Fruit fly (Drosophila melanogaster) whole organism, embryonic: Measurements from ENCODE around the gene CG43229.

ENCODE experiments used
- CG10267 ChIP-seq: fragments of 200-800 bp; sonication (Bioruptor generic); optimal IDR thresholded peaks from 2 replicates; lab custom pipeline; 2018; ENCODE audit warnings: missing biosample characterization, mild to moderate bottlenecking, missing genetic modification characterization, moderate library complexity
- CG12659 ChIP-seq: fragments of 200-800 bp; sonication (Bioruptor generic); optimal IDR thresholded peaks from 3 replicates; lab custom pipeline; 2017; ENCODE audit warnings: mild to moderate bottlenecking, missing biosample characterization, missing genetic modification reagents, missing genetic modification characterization
- CG14860 ChIP-seq: fragments of 200-800 bp; sonication (Bioruptor generic); IDR thresholded peaks from 3 replicates; pipeline ENCODE4 v1.3.6; 2022; ENCODE audit warnings: missing biosample characterization, missing genetic modification characterization; ENCODE audit not compliant: partially characterized antibody
- CG1603 ChIP-seq: fragments of 200-800 bp; sonication (Bioruptor generic); optimal IDR thresholded peaks from 2 replicates; lab custom pipeline; 2019; ENCODE audit warnings: missing biosample characterization, mild to moderate bottlenecking, missing genetic modification characterization, moderate library complexity
- CG17186 ChIP-seq: fragments of 200-800 bp; sonication (Bioruptor generic); optimal IDR thresholded peaks from 3 replicates; lab custom pipeline; 2017; ENCODE audit warnings: missing biosample characterization, missing genetic modification reagents, missing genetic modification characterization
- CG1792 ChIP-seq: fragments of 200-800 bp; sonication (Bioruptor generic); optimal IDR thresholded peaks from 2 replicates; lab custom pipeline; 2016; ENCODE audit warnings: missing biosample characterization, missing genetic modification characterization
- CG2712 ChIP-seq: fragments of 200-800 bp; optimal IDR thresholded peaks from 3 replicates; lab custom pipeline; 2019; ENCODE audit warnings: missing biosample characterization, mild to moderate bottlenecking, missing genetic modification characterization, moderate library complexity
- CG42726 ChIP-seq: fragments of 200-800 bp; sonication (Bioruptor generic); IDR thresholded peaks from 2 replicates; pipeline ENCODE4 v1.3.6; 2022; ENCODE audit warnings: missing biosample characterization, missing genetic modification characterization; ENCODE audit not compliant: partially characterized antibody
- CG4707 ChIP-seq: fragments of 200-800 bp; sonication (Bioruptor generic); optimal IDR thresholded peaks from 2 replicates; lab custom pipeline; 2018; ENCODE audit warnings: missing biosample characterization, mild to moderate bottlenecking, missing genetic modification characterization, moderate library complexity
- CG7745 ChIP-seq: fragments of 200-800 bp; sonication (Bioruptor generic); optimal IDR thresholded peaks from 2 replicates; lab custom pipeline; 2018; ENCODE audit warnings: missing biosample characterization, mild to moderate bottlenecking, missing genetic modification characterization, moderate library complexity
- CG7963 ChIP-seq: fragments of 200-800 bp; sonication (Bioruptor generic); IDR thresholded peaks from 3 replicates; pipeline ENCODE4 v1.3.6; 2022; ENCODE audit warnings: missing biosample characterization, missing genetic modification characterization; ENCODE audit not compliant: partially characterized antibody
- CG8089 ChIP-seq: fragments of 200-800 bp; sonication (Bioruptor generic); optimal IDR thresholded peaks from 3 replicates; lab custom pipeline; 2016; ENCODE audit warnings: missing biosample characterization, missing genetic modification characterization
- CG8290 ChIP-seq, 3 experiments: fragments of 200-800 bp; sonication (Bioruptor generic); optimal IDR thresholded peaks; 2 replicates each; lab custom pipeline; 2016 to 2019; ENCODE audit warnings: missing biosample characterization in 3 of 3, missing genetic modification characterization in 3 of 3, mild to moderate bottlenecking in 2 of 3, moderate library complexity in 1 of 3
- CG9437 ChIP-seq: fragments of 200-800 bp; sonication (Bioruptor generic); optimal IDR thresholded peaks from 2 replicates; lab custom pipeline; 2018; ENCODE audit warnings: missing biosample characterization, mild to moderate bottlenecking, missing genetic modification characterization
- CG9609 ChIP-seq: fragments of 200-800 bp; sonication (Bioruptor generic); optimal IDR thresholded peaks from 3 replicates; lab custom pipeline; 2016; ENCODE audit warnings: missing biosample characterization, missing genetic modification characterization
- CoRest ChIP-seq: fragments of 200-800 bp; sonication (Bioruptor generic); optimal IDR thresholded peaks from 3 replicates; lab custom pipeline; 2018; ENCODE audit warnings: missing biosample characterization, mild to moderate bottlenecking, missing genetic modification characterization, moderate library complexity
- Drgx ChIP-seq: fragments of 200-800 bp; sonication (Bioruptor generic); IDR thresholded peaks from 2 replicates; pipeline ENCODE4 v1.3.6; 2022; ENCODE audit warnings: missing biosample characterization, missing genetic modification characterization
- Ets65A ChIP-seq: fragments of 200-800 bp; sonication (Bioruptor generic); peaks from one replicate; lab custom pipeline; 2016; ENCODE audit warnings: missing biosample characterization, missing genetic modification characterization
- Ets97D ChIP-seq: fragments of 200-800 bp; sonication (Bioruptor generic); optimal IDR thresholded peaks from 3 replicates; lab custom pipeline; 2016; ENCODE audit warnings: missing biosample characterization, missing genetic modification characterization
- MBD-R2 ChIP-seq: fragments of 200-800 bp; sonication (Bioruptor generic); IDR thresholded peaks from 2 replicates; pipeline ENCODE4 v1.3.6; 2022; ENCODE audit warnings: missing biosample characterization, missing genetic modification characterization
- MESR4 ChIP-seq: fragments of 200-800 bp; sonication (Bioruptor generic); optimal IDR thresholded peaks from 2 replicates; lab custom pipeline; 2018; ENCODE audit warnings: missing biosample characterization, mild to moderate bottlenecking, missing genetic modification characterization, moderate library complexity
- Med ChIP-seq: fragments of 200-800 bp; sonication (Bioruptor generic); peaks from one replicate; lab custom pipeline; 2016; ENCODE audit warnings: missing biosample characterization, missing genetic modification characterization, mild to moderate bottlenecking, inconsistent platforms, moderate library complexity
- Myb ChIP-seq: fragments of 200-800 bp; sonication (Bioruptor generic); optimal IDR thresholded peaks from 2 replicates; lab custom pipeline; 2016; ENCODE audit warnings: missing biosample characterization, missing genetic modification characterization
- Oli ChIP-seq: fragments of 200-800 bp; sonication (Bioruptor generic); optimal IDR thresholded peaks from 2 replicates; lab custom pipeline; 2018; ENCODE audit warnings: missing biosample characterization, mild to moderate bottlenecking, missing genetic modification characterization, moderate library complexity
- Rfx ChIP-seq: fragments of 200-800 bp; sonication (Bioruptor generic); IDR thresholded peaks from 2 replicates; pipeline ENCODE4 v1.3.6; 2022; ENCODE audit warnings: missing biosample characterization, missing genetic modification characterization
- Scr ChIP-seq: fragments of 200-800 bp; sonication (Bioruptor generic); IDR thresholded peaks from 2 replicates; pipeline ENCODE4 v1.3.6; 2022; ENCODE audit warnings: missing biosample characterization, missing genetic modification characterization; ENCODE audit not compliant: partially characterized antibody
- Sox102F ChIP-seq: fragments of 200-800 bp; sonication (Bioruptor generic); optimal IDR thresholded peaks from 2 replicates; lab custom pipeline; 2018; ENCODE audit warnings: missing biosample characterization, mild to moderate bottlenecking, missing genetic modification characterization, moderate library complexity
- Taf1 ChIP-seq: fragments of 200-800 bp; sonication (Bioruptor generic); IDR thresholded peaks from 2 replicates; pipeline ENCODE4 v1.3.6; 2022; ENCODE audit warnings: missing biosample characterization, missing genetic modification characterization
- YL-1 ChIP-seq: fragments of 200-800 bp; sonication (Bioruptor generic); optimal IDR thresholded peaks from 3 replicates; lab custom pipeline; 2017; ENCODE audit warnings: missing biosample characterization, mild to moderate bottlenecking, missing genetic modification characterization
- ase ChIP-seq: fragments of 200-800 bp; sonication (Bioruptor generic); IDR thresholded peaks from 3 replicates; pipeline ENCODE4 v1.3.6; 2022; ENCODE audit warnings: missing biosample characterization, missing genetic modification characterization
- chinmo ChIP-seq: fragments of 200-800 bp; sonication (Bioruptor generic); IDR thresholded peaks from 4 replicates; pipeline ENCODE4 v1.3.6; 2022; ENCODE audit warnings: missing biosample characterization, missing genetic modification characterization; ENCODE audit not compliant: partially characterized antibody
- crp ChIP-seq, 2 experiments: fragments of 200-800 bp; sonication (Bioruptor generic); optimal IDR thresholded peaks; 2 replicates in 1 of 2; 3 replicates in 1 of 2; lab custom pipeline; 2017; ENCODE audit warnings: missing biosample characterization in 2 of 2, missing genetic modification characterization in 2 of 2, mild to moderate bottlenecking in 1 of 2, moderate library complexity in 1 of 2
- esg ChIP-seq: fragments of 200-800 bp; sonication (Bioruptor generic); conservative IDR thresholded peaks from 2 replicates; pipeline ENCODE4 v1.3.6; 2022; ENCODE audit warnings: missing biosample characterization, missing genetic modification characterization
- ewg ChIP-seq: fragments of 200-800 bp; sonication (Bioruptor generic); optimal IDR thresholded peaks from 3 replicates; lab custom pipeline; 2017; ENCODE audit warnings: mild to moderate bottlenecking, missing biosample characterization, missing genetic modification reagents, missing genetic modification characterization
- ftz-f1 ChIP-seq: fragments of 200-800 bp; sonication (Bioruptor generic); optimal IDR thresholded peaks from 2 replicates; lab custom pipeline; 2016; ENCODE audit warnings: missing biosample characterization, missing genetic modification characterization
- gfzf ChIP-seq: fragments of 200-800 bp; sonication (Bioruptor generic); optimal IDR thresholded peaks from 2 replicates; lab custom pipeline; 2016; ENCODE audit warnings: missing biosample characterization, mild to moderate bottlenecking, missing genetic modification characterization, moderate library complexity
- gro ChIP-seq: fragments of 200-800 bp; sonication (Bioruptor generic); optimal IDR thresholded peaks from 2 replicates; lab custom pipeline; 2016; ENCODE audit warnings: missing biosample characterization, missing genetic modification characterization
- inv ChIP-seq: fragments of 200-800 bp; sonication (Bioruptor generic); IDR thresholded peaks from 2 replicates; pipeline ENCODE4 v1.3.6; 2022; ENCODE audit warnings: missing biosample characterization, missing genetic modification characterization; ENCODE audit not compliant: partially characterized antibody
- nmo ChIP-seq: fragments of 200-800 bp; sonication (Bioruptor generic); optimal IDR thresholded peaks from 2 replicates; lab custom pipeline; 2018; ENCODE audit warnings: missing biosample characterization, mild to moderate bottlenecking, missing genetic modification characterization, moderate library complexity
- org-1 ChIP-seq: fragments of 200-800 bp; sonication (Bioruptor generic); optimal IDR thresholded peaks from 2 replicates; lab custom pipeline; 2017; ENCODE audit warnings: missing biosample characterization, missing genetic modification characterization
- pfk ChIP-seq: fragments of 200-800 bp; sonication (Bioruptor generic); optimal IDR thresholded peaks from 2 replicates; lab custom pipeline; 2018; ENCODE audit warnings: missing biosample characterization, mild to moderate bottlenecking, missing genetic modification characterization, moderate library complexity
- pum ChIP-seq: fragments of 200-800 bp; sonication (Bioruptor generic); optimal IDR thresholded peaks from 2 replicates; lab custom pipeline; 2016; ENCODE audit warnings: missing biosample characterization, missing genetic modification characterization
- sqz ChIP-seq: fragments of 200-800 bp; sonication (Bioruptor generic); optimal IDR thresholded peaks from 3 replicates; lab custom pipeline; 2018; ENCODE audit warnings: missing biosample characterization, mild to moderate bottlenecking, missing genetic modification characterization
- tio ChIP-seq: fragments of 200-800 bp; sonication (Bioruptor generic); optimal IDR thresholded peaks from 2 replicates; lab custom pipeline; 2017; ENCODE audit warnings: missing biosample characterization, missing genetic modification characterization, inconsistent platforms
- tna ChIP-seq: fragments of 200-800 bp; sonication (Bioruptor generic); IDR thresholded peaks from 2 replicates; pipeline ENCODE4 v1.3.6; 2022; ENCODE audit warnings: missing biosample characterization, missing genetic modification characterization; ENCODE audit not compliant: partially characterized antibody

Gene CG43229

DNA sequence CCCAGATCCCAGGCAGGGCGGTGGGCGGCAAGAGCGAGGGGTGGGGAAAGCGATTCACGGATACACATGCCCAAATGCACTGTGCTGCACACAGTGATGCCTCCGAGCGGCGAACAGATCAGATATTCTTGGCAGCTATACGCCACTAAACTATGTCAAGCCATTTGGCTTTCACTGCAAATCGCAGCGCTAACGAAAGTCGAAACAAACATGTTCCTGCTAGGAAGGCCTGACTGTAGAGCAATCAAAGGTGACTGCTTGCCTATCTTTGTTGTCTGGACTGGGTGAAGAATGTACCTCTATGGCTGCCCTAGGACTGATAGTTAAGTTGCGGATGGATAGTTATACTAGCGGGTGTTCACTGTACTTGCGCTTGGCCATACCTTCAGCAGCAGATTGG lies 2.3 kb upstream of the CG43229 start (continued):
- TF ChIP-seq Oli (peak; percentile 15), sqz (no peak), Sox102F (GFP tag; lab: Kevin White, UChicago) (peak; percentile 26), esg (GFP tag; lab: Robert Waterston, UW) (0 out of 2 replicates have a peak, but pooled peaks have one; percentile 13), nmo (GFP tag; lab: Kevin White, UChicago) (no peak), Drgx (GFP tag; lab: Robert Waterston, UW) (peak; percentile 64), org-1 (GFP tag; lab: Kevin White, UChicago) (no peak), CG9609 (peak; percentile 11), Ets65A (GFP tag; lab: Kevin White, UChicago) (peak; percentile 62), ase (GFP tag; lab: Robert Waterston, UW) (no peak)

DNA sequence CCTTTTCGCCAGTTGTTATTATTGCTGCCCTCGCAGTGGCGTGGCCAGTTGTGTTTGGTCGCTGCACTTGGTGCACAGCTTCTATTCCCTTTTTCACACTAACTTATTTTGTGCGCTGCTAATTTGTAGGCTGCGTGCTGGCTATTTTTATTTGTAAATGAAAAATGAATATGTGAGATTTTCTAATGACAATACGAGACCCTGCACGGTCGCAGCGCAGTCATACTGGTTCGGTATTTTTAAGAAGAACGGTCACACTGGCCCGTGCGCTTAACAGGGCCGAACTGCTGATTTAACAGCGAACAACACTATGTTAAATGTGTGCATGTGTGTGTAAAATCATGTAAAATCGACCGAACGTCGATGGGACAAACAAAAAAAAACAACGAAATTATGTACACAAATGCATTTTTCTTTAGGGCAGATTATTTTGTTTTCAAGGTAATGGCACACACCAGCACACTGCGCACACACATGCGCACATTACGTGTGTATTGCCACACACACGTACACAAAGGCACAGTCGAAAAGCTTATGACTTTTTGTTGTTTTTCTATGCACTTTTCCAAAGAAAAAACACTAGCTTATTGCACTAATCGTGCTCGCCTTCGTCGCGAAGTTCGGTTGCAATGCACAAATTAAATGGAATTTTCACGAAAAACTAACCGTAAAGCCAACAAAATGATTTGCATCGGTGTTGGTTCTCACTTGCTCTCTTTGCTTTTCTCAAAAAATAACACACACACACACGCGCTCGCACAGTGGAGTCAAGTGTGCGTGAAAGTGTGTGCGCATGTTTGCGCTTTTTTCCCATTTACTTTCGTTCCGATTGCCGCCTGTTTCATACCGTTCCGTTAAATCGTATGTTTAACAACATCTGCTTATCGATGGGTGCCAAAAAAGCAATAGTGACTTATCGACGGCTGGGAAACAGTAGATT lies 1.2 kb upstream of the CG43229 start, which contains the start of gene ari-1:
Gene ari-1 (minus strand): TSS at position 875 of the 940 bp plus-strand sequence.
- TF ChIP-seq gro (GFP tag; lab: Kevin White, UChicago) (peak; percentile 32), CG10267 (tag; lab: Kevin White, UChicago) (peak; percentile 40), CG7963 (GFP tag; lab: Robert Waterston, UW) (0 out of 3 replicates have a peak, but pooled peaks have one; percentile 29), CG1603 (tag; lab: Kevin White, UChicago) (peak; percentile 58), Rfx (GFP tag; lab: Robert Waterston, UW) (0 out of 2 replicates have a peak, but pooled peaks have one; percentile 11), tna (peak; percentile 47), crp (GFP tag; optimal IDR thresholded peaks at IDR 0.05; lab: Kevin White, UChicago) (peak in 1 of 2 experiments; percentile 82), CG14860 (GFP tag; lab: Robert Waterston, UW) (0 out of 3 replicates have a peak, but pooled peaks have one; percentile 29), Taf1 (GFP tag; lab: Robert Waterston, UW) (no peak), Med (peak; percentile 76), CoRest (no peak), gfzf (peak; percentile 82), CG8290 (GFP tag; optimal IDR thresholded peaks at IDR 0.05; lab: Kevin White, UChicago) (no peak), CG8290 (tag; optimal IDR thresholded peaks at IDR 0.05; lab: Kevin White, UChicago) (peak in 1 of 2 experiments; percentile 52), CG4707 (GFP tag; lab: Kevin White, UChicago) (peak; percentile 95), CG8089 (GFP tag; lab: Kevin White, UChicago) (no peak), Scr (GFP tag; lab: Robert Waterston, UW) (peak; percentile 19; the same call in 1 of the 2 replicates), CG1792 (GFP tag; lab: Kevin White, UChicago) (no peak), CG2712 (tag; lab: Kevin White, UChicago) (no peak), inv (GFP tag; lab: Robert Waterston, UW) (0 out of 2 replicates have a peak, but pooled peaks have one; percentile 10), CG7745 (tag; lab: Kevin White, UChicago) (no peak), CG42726 (GFP tag; lab: Robert Waterston, UW) (0 out of 2 replicates have a peak, but pooled peaks have one; percentile 19), CG9437 (GFP tag; lab: Kevin White, UChicago) (peak; percentile 68), Ets97D (GFP tag; lab: Kevin White, UChicago) (peak; percentile 25), ewg (GFP tag; lab: Kevin White, UChicago) (peak; percentile 62), chinmo (GFP tag; lab: Robert Waterston, UW) (0 out of 4 replicates have a peak, but pooled peaks have one; percentile 53), ftz-f1 (GFP tag; lab: Kevin White, UChicago) (peak; percentile 21), pum (GFP tag; lab: Kevin White, UChicago) (no peak), MBD-R2 (GFP tag; lab: Robert Waterston, UW) (peak; percentile 35; the same call in 1 of the 2 replicates), tio (GFP tag; lab: Kevin White, UChicago) (no peak), Myb (GFP tag; lab: Kevin White, UChicago) (no peak), CG12659 (GFP tag; lab: Kevin White, UChicago) (peak; percentile 31), MESR4 (peak; percentile 90), YL-1 (GFP tag; lab: Kevin White, UChicago) (peak; percentile 58), pfk (peak; percentile 93), CG17186 (GFP tag; lab: Kevin White, UChicago) (peak; percentile 98)
